Worm (Caenorhabditis elegans) whole organism, L1 larva: ENCODE results near the gene T19B10.5.

Experiments used
- C16A3.4 ChIP-seq: fragments of 150-350 bp; optimal IDR thresholded peaks from 2 replicates; lab custom pipeline; 2014; ENCODE audit warnings: missing biosample characterization, missing genetic modification characterization
- C34B4.2 ChIP-seq: sonication (generic microtip); optimal IDR thresholded peaks from 2 replicates; lab custom pipeline; 2017; ENCODE audit warnings: mild to moderate bottlenecking, missing genetic modification characterization, missing compliant biosample characterization
- F16B12.6 ChIP-seq: fragments of 150-350 bp; optimal IDR thresholded peaks from 2 replicates; lab custom pipeline; 2014; ENCODE audit warnings: missing biosample characterization, missing genetic modification characterization
- Y116A8C.19 ChIP-seq: sonication (generic microtip); optimal IDR thresholded peaks from 2 replicates; lab custom pipeline; 2016; ENCODE audit warnings: missing compliant biosample characterization, missing genetic modification characterization, borderline replicate concordance
- aha-1 ChIP-seq: fragments of 150-350 bp; optimal IDR thresholded peaks from 2 replicates; lab custom pipeline; 2014; ENCODE audit warnings: missing biosample characterization, missing genetic modification characterization
- alr-1 ChIP-seq: fragments of 200-800 bp; sonication (Bioruptor generic); optimal IDR thresholded peaks from 2 replicates; lab custom pipeline; 2018; ENCODE audit warnings: borderline replicate concordance, mild to moderate bottlenecking, missing genetic modification characterization, missing compliant biosample characterization
- aly-2 ChIP-seq: fragments of 150-350 bp; optimal IDR thresholded peaks from 2 replicates; lab custom pipeline; 2014; ENCODE audit warnings: missing biosample characterization, missing genetic modification characterization
- ama-1 ChIP-seq: fragments of 150-350 bp; optimal IDR thresholded peaks from 2 replicates; lab custom pipeline; 2014
- blmp-1 ChIP-seq: fragments of 150-350 bp; optimal IDR thresholded peaks from 2 replicates; lab custom pipeline; 2014; ENCODE audit warnings: missing biosample characterization, missing genetic modification characterization
- ceh-82 ChIP-seq, 3 experiments: fragments of 150-350 bp in 1 of 3; sonication (generic microtip) in 2 of 3; optimal IDR thresholded peaks; 2 replicates each; lab custom pipeline; 2014 to 2017; ENCODE audit warnings: missing biosample characterization in 3 of 3, missing genetic modification characterization in 3 of 3
- dpl-1 ChIP-seq, 3 experiments: fragments of 150-350 bp in 2 of 3; sonication (generic microtip) in 1 of 3; optimal IDR thresholded peaks; 2 replicates each; lab custom pipeline; 2014 to 2017; ENCODE audit warnings: missing biosample characterization in 3 of 3, missing genetic modification characterization in 3 of 3, missing genetic modification reagents in 3 of 3
- dsc-1 ChIP-seq: sonication (generic microtip); optimal IDR thresholded peaks from 2 replicates; lab custom pipeline; 2016; ENCODE audit warnings: mild to moderate bottlenecking, missing genetic modification characterization, missing compliant biosample characterization
- efl-1 ChIP-seq, 4 experiments: fragments of 150-350 bp; optimal IDR thresholded peaks in 3 of 4; peaks in 1 of 4; 1 replicate in 1 of 4; 2 replicates in 3 of 4; lab custom pipeline; 2014; ENCODE audit warnings: missing biosample characterization in 2 of 4, missing genetic modification characterization in 2 of 4, missing genetic modification reagents in 2 of 4
- efl-3 ChIP-seq: fragments of 200-800 bp; sonication (Bioruptor generic); optimal IDR thresholded peaks from 2 replicates; lab custom pipeline; 2018; ENCODE audit warnings: mild to moderate bottlenecking, missing genetic modification characterization, missing compliant biosample characterization
- egl-13 ChIP-seq: sonication (generic microtip); optimal IDR thresholded peaks from 2 replicates; lab custom pipeline; 2016; ENCODE audit warnings: missing genotype, missing genetic modification reagents, missing genetic modification characterization, missing compliant biosample characterization
- elt-2 ChIP-seq: sonication (generic microtip); optimal IDR thresholded peaks from 2 replicates; lab custom pipeline; 2016; ENCODE audit warnings: missing genetic modification characterization, mild to moderate bottlenecking, inconsistent platforms, missing compliant biosample characterization, missing genetic modification reagents
- fkh-4 ChIP-seq: sonication (generic microtip); optimal IDR thresholded peaks from 2 replicates; lab custom pipeline; 2016; ENCODE audit warnings: missing compliant biosample characterization, missing genetic modification characterization, borderline replicate concordance
- fkh-8 ChIP-seq: sonication (generic microtip); optimal IDR thresholded peaks from 2 replicates; lab custom pipeline; 2016; ENCODE audit warnings: mild to moderate bottlenecking, missing genetic modification characterization, missing compliant biosample characterization
- grh-1 ChIP-seq: fragments of 200-800 bp; sonication (Bioruptor generic); IDR thresholded peaks from 2 replicates; pipeline ENCODE4 v1.3.6; 2022; ENCODE audit warnings: missing genetic modification reagents, missing genetic modification characterization, missing compliant biosample characterization
- hlh-4 ChIP-seq: sonication (generic microtip); optimal IDR thresholded peaks from 2 replicates; lab custom pipeline; 2016; ENCODE audit warnings: mild to moderate bottlenecking, missing genetic modification characterization, missing compliant biosample characterization
- jun-1 ChIP-seq: fragments of 150-350 bp; optimal IDR thresholded peaks from 2 replicates; lab custom pipeline; 2014; ENCODE audit warnings: missing biosample characterization, missing genetic modification reagents, missing genetic modification characterization
- lin-14 ChIP-seq: fragments of 200-800 bp; sonication (Bioruptor generic); optimal IDR thresholded peaks from 2 replicates; lab custom pipeline; 2018; ENCODE audit warnings: mild to moderate bottlenecking, missing genetic modification characterization, moderate library complexity, missing compliant biosample characterization
- lin-15B ChIP-seq: fragments of 150-350 bp; sonication (generic microtip); optimal IDR thresholded peaks from 3 replicates; lab custom pipeline; 2014; ENCODE audit warnings: missing biosample characterization, missing genetic modification characterization
- lin-35 ChIP-seq, 2 experiments: fragments of 150-350 bp; optimal IDR thresholded peaks; 2 replicates each; lab custom pipeline; 2014; ENCODE audit warnings: missing biosample characterization in 2 of 2, missing genetic modification characterization in 2 of 2, missing genetic modification reagents in 2 of 2
- lir-3 ChIP-seq: sonication (generic microtip); optimal IDR thresholded peaks from 2 replicates; lab custom pipeline; 2016; ENCODE audit warnings: mild to moderate bottlenecking, missing genetic modification characterization, moderate library complexity, missing compliant biosample characterization; ENCODE audit not compliant: poor library complexity
- lsy-2 ChIP-seq, 2 experiments: fragments of 150-350 bp; optimal IDR thresholded peaks; 2 replicates each; lab custom pipeline; 2014; ENCODE audit warnings: missing biosample characterization in 2 of 2, missing genetic modification characterization in 2 of 2
- mdl-1 ChIP-seq, 2 experiments: fragments of 150-350 bp; optimal IDR thresholded peaks; 2 replicates each; lab custom pipeline; 2014 to 2017; ENCODE audit warnings: missing biosample characterization in 2 of 2, missing genetic modification characterization in 2 of 2, inconsistent platforms in 1 of 2
- nhr-11 ChIP-seq: fragments of 150-350 bp; optimal IDR thresholded peaks from 2 replicates; lab custom pipeline; 2014; ENCODE audit warnings: missing biosample characterization, missing genetic modification characterization
- nhr-19 ChIP-seq: fragments of 200-800 bp; sonication (Bioruptor generic); conservative IDR thresholded peaks from 2 replicates; pipeline ENCODE4 v1.3.6; 2022; ENCODE audit warnings: missing genetic modification characterization, missing compliant biosample characterization
- nhr-20 ChIP-seq: sonication (generic microtip); optimal IDR thresholded peaks from 2 replicates; lab custom pipeline; 2016; ENCODE audit warnings: mild to moderate bottlenecking, missing genetic modification characterization, missing compliant biosample characterization
- nhr-237 ChIP-seq: fragments of 150-350 bp; optimal IDR thresholded peaks from 2 replicates; lab custom pipeline; 2014; ENCODE audit warnings: missing biosample characterization, missing genetic modification characterization
- nhr-28 ChIP-seq: fragments of 150-350 bp; optimal IDR thresholded peaks from 2 replicates; lab custom pipeline; 2014; ENCODE audit warnings: missing biosample characterization, missing genetic modification characterization
- nhr-47 ChIP-seq: sonication (generic microtip); optimal IDR thresholded peaks from 2 replicates; lab custom pipeline; 2016; ENCODE audit warnings: mild to moderate bottlenecking, missing genetic modification characterization, moderate library complexity, missing compliant biosample characterization
- nhr-77 ChIP-seq: fragments of 150-350 bp; optimal IDR thresholded peaks from 2 replicates; lab custom pipeline; 2014; ENCODE audit warnings: missing biosample characterization, missing genetic modification characterization
- nhr-84 ChIP-seq: sonication (generic microtip); optimal IDR thresholded peaks from 2 replicates; lab custom pipeline; 2017; ENCODE audit warnings: missing biosample characterization, missing genetic modification characterization
- nhr-85 ChIP-seq: sonication (generic microtip); peaks from one replicate; lab custom pipeline; 2016; ENCODE audit warnings: missing genetic modification characterization, inconsistent platforms, missing compliant biosample characterization
- nhr-90 ChIP-seq: sonication (generic microtip); optimal IDR thresholded peaks from 2 replicates; lab custom pipeline; 2016; ENCODE audit warnings: mild to moderate bottlenecking, missing genetic modification characterization, missing compliant biosample characterization; ENCODE audit not compliant: poor library complexity
- pag-3 ChIP-seq: sonication (generic microtip); optimal IDR thresholded peaks from 2 replicates; lab custom pipeline; 2017; ENCODE audit warnings: missing genetic modification characterization, mild to moderate bottlenecking, missing compliant biosample characterization, antibody characterized with exemption, borderline replicate concordance; ENCODE audit not compliant: insufficient read depth
- pax-3 ChIP-seq: fragments of 200-800 bp; sonication (Bioruptor generic); optimal IDR thresholded peaks from 2 replicates; lab custom pipeline; 2018; ENCODE audit warnings: mild to moderate bottlenecking, missing genetic modification characterization, moderate library complexity, missing compliant biosample characterization
- skn-1 ChIP-seq: fragments of 150-350 bp; optimal IDR thresholded peaks from 2 replicates; lab custom pipeline; 2014; ENCODE audit warnings: missing biosample characterization, missing genetic modification characterization
- snu-23 ChIP-seq: sonication (generic microtip); optimal IDR thresholded peaks from 2 replicates; lab custom pipeline; 2016; ENCODE audit warnings: missing genetic modification characterization, missing compliant biosample characterization
- sptf-1 ChIP-seq: fragments of 150-350 bp; optimal IDR thresholded peaks from 2 replicates; lab custom pipeline; 2014; ENCODE audit warnings: missing biosample characterization, missing genetic modification characterization
- tbx-2 ChIP-seq: sonication (generic microtip); optimal IDR thresholded peaks from 2 replicates; lab custom pipeline; 2016; ENCODE audit warnings: missing genetic modification characterization, missing compliant biosample characterization
- unc-62 ChIP-seq: fragments of 150-350 bp; optimal IDR thresholded peaks from 2 replicates; lab custom pipeline; 2014; ENCODE audit warnings: missing biosample characterization, missing genetic modification reagents, missing genetic modification characterization
- unc-98 ChIP-seq: fragments of 200-800 bp; sonication (Bioruptor generic); IDR thresholded peaks from 2 replicates; pipeline ENCODE4 v1.3.6; 2022; ENCODE audit warnings: missing genetic modification characterization, missing compliant biosample characterization

T19B10.5 gene

DNA sequence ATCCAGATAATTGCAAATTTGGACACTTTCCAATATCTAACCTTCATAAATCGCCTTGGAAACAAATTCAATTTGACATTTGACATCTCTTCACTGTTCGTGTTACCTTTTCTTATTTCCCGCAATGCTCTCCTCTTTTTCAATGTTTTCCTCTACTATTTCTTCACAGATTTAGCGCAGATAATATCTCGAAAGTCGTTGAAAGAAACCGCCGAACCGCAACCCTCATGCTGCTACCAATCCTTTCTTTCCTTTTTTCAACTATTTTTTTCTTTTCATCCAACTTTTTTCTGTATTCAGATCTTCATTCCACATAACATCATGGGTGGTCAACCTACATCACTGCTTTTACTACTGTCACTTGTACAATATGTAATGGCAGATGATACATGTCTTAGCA, at the start of gene T19B10.5:
Gene T19B10.5 (plus strand): TSS at position 301 of the 400 bp plus-strand sequence.
- TF ChIP-seq blmp-1 (tag; lab: Kevin White, UChicago), result peak; percentile 18
- TF ChIP-seq ama-1 (lab: Kevin White, UChicago), result no peak
- TF ChIP-seq, all 84 proteins: peak for 1

DNA sequence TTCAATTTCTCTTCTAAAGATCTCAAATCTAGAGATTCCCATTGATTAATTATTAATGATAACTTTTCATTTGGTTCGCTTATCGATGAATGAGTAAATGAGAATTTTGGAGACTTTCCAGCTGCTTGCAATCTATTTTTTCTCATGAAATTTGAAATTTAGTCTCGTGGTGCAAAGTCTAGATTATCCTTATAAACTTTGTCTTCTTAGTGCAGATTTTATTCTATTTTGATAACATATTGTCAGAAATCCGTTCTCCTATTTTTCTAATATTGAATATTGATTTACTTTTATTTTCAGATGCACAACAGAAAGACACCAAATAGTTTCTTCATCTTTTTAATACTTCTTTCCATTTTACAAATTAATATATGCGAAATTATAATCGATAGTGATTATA, 43.5 kb upstream of the T19B10.5 start, which contains the start of gene lgc-49:
Gene lgc-49 (plus strand): TSS at position 301 of the 400 bp plus-strand sequence.
- TF ChIP-seq grh-1 (GFP tag; lab: Robert Waterston, UW), result no peak
- TF ChIP-seq dpl-1 (GFP tag; optimal IDR thresholded peaks at IDR 0.05; lab: Kevin White, UChicago), result no peak
- no peak for TF ChIP-seq fkh-4
- TF ChIP-seq nhr-11, result no peak
- TF ChIP-seq F16B12.6, result no peak
- no peak for TF ChIP-seq ceh-82 (tag; optimal IDR thresholded peaks at IDR 0.05; lab: Kevin White, UChicago)
- no peak for TF ChIP-seq skn-1 (tag; lab: Kevin White, UChicago)
- no peak for TF ChIP-seq alr-1 (tag; lab: Kevin White, UChicago)
- no peak for TF ChIP-seq C34B4.2
- no peak for TF ChIP-seq pax-3 (tag; lab: Kevin White, UChicago)
- no peak for TF ChIP-seq C16A3.4 (tag; lab: Kevin White, UChicago)
- TF ChIP-seq efl-1 (optimal IDR thresholded peaks at IDR 0.05; lab: Kevin White, UChicago), result no peak
- no peak for TF ChIP-seq efl-1 (GFP tag; optimal IDR thresholded peaks at IDR 0.05 in 1 of 2; lab: Kevin White, UChicago)
- no peak for TF ChIP-seq lin-15B
- no peak for TF ChIP-seq efl-3 (GFP tag; lab: Kevin White, UChicago)
- TF ChIP-seq lir-3, result no peak
- TF ChIP-seq nhr-77 (tag; lab: Kevin White, UChicago), result no peak
- TF ChIP-seq lin-14 (GFP tag; lab: Kevin White, UChicago), result no peak

DNA sequence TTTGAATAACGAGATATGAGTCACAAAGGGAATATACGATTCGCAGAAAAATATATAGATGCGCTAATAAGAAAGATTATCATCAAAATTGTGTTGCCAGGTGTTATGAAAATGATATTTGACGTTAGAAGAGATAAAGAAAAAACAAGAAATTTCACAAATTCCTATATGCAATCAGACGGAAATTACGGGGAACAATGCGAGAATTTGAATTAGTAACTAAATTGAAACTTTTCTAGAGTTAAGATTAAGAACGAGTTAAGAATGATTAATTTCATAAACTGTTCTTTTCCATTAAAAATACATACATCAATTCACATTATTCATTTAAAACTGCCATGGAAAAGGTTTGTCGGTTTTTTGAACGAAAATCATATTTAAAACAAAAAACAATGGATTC, 38.3 kb upstream of the T19B10.5 start, which contains the start of gene clc-6:
Gene clc-6 (minus strand): TSS at position 101 of the 400 bp plus-strand sequence.
- TF ChIP-seq Y116A8C.19 (no peak), mdl-1 (tag; optimal IDR thresholded peaks at IDR 0.05; lab: Kevin White, UChicago) (no peak), aha-1 (tag; lab: Kevin White, UChicago) (no peak), nhr-20 (tag; lab: Kevin White, UChicago) (no peak), dsc-1 (tag; lab: Kevin White, UChicago) (peak; percentile 31)
- TF ChIP-seq, all 84 proteins: peak for 1

DNA sequence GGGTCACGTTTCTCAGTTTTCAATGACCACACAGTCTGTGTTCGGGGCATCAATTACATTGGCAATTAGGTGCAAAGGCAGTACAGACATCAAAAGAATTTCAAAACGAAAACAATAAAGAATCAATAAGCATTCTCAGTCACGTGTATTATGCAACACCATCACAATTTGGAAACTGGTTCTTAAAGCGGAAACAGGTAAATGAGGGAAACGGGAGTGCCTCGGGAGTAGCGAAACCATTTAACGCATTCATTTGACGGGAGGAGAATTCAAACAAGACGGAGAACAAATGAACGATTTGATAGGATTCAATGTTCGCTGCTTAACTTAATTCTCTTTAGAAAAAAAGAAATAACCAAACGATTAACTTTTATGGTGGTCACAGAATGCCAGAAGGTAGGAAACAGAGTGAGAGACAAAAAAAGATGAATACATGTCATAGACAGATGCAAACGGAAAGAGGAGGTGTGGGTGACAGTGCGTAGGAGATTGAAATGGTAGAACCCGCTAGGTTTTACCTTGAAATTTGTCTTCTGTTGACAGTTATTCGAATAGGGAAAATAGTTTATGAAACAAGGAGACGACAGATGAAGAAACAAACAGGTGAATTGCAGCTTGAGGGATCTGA, 37.7 kb upstream of the T19B10.5 start:
- TF ChIP-seq nhr-20 (tag; lab: Kevin White, UChicago), result peak; percentile 55
- no peak for TF ChIP-seq sptf-1 (tag; lab: Kevin White, UChicago)
- TF ChIP-seq nhr-11, result no peak
- no peak for TF ChIP-seq unc-62
- no peak for TF ChIP-seq unc-98 (GFP tag; lab: Robert Waterston, UW)
- TF ChIP-seq elt-2 (tag; lab: Kevin White, UChicago), result no peak
- TF ChIP-seq C34B4.2, result no peak
- TF ChIP-seq aly-2 (tag; lab: Kevin White, UChicago), result no peak
- TF ChIP-seq jun-1, result no peak
- TF ChIP-seq hlh-4 (tag; lab: Kevin White, UChicago), result no peak
- TF ChIP-seq skn-1 (tag; lab: Kevin White, UChicago), result no peak
- TF ChIP-seq fkh-8, result no peak
- peak; percentile 97 for TF ChIP-seq nhr-85 (tag; lab: Kevin White, UChicago)
- TF ChIP-seq pag-3 (tag; lab: Kevin White, UChicago), result no peak
- no peak for TF ChIP-seq nhr-19 (GFP tag; lab: Robert Waterston, UW)
- no peak for TF ChIP-seq lin-15B
- no peak for TF ChIP-seq nhr-28 (tag; lab: Kevin White, UChicago)
- peak; percentile 85 for TF ChIP-seq grh-1 (GFP tag; lab: Robert Waterston, UW)
- TF ChIP-seq lsy-2 (tag; optimal IDR thresholded peaks at IDR 0.05; lab: Kevin White, UChicago), result peak in 1 of 2 experiments; percentile 21
- peak; percentile 16 for TF ChIP-seq C16A3.4 (tag; lab: Kevin White, UChicago)
- no peak for TF ChIP-seq nhr-84
- peak in 1 of 2 experiments; percentile 34 for TF ChIP-seq lin-35 (GFP tag; optimal IDR thresholded peaks at IDR 0.05; lab: Kevin White, UChicago)
- peak; percentile 23 for TF ChIP-seq tbx-2 (tag; lab: Kevin White, UChicago)
- no peak for TF ChIP-seq nhr-237 (tag; lab: Kevin White, UChicago)
- TF ChIP-seq aha-1 (tag; lab: Kevin White, UChicago), result no peak
- TF ChIP-seq nhr-47, result peak; percentile 9
- TF ChIP-seq snu-23, result peak; percentile 53
- peak; percentile 79 for TF ChIP-seq blmp-1 (tag; lab: Kevin White, UChicago)
- no peak for TF ChIP-seq nhr-90 (tag; lab: Kevin White, UChicago)
- TF ChIP-seq egl-13 (tag; lab: Kevin White, UChicago), result no peak
